Fruit fly (Drosophila melanogaster): Measurements from ENCODE around the gene CG14537.

Gene CG14537

dm6 chr2L:7833238-7833637, 7.0 kb upstream of the CG14537 start:
- no peak for TF ChIP-seq Clk (GFP tag; optimal IDR thresholded peaks at IDR 0.05)
- peak; percentile 1 for TF ChIP-seq Hr96 (GFP tag; optimal IDR thresholded peaks at IDR 0.05)

dm6 chr2L:7833650-7834049, 6.6 kb upstream of the CG14537 start:
- no peak for TF ChIP-seq tj (GFP tag; optimal IDR thresholded peaks at IDR 0.05)
- no peak for TF ChIP-seq cic (GFP tag; optimal IDR thresholded peaks at IDR 0.05)
- no peak for TF ChIP-seq pad (GFP tag; optimal IDR thresholded peaks at IDR 0.05)
- TF ChIP-seq CG7045 (GFP tag; optimal IDR thresholded peaks at IDR 0.05), result no peak
- no peak for TF ChIP-seq Crg-1 (GFP tag; optimal IDR thresholded peaks at IDR 0.05)
- TF ChIP-seq Hr96 (GFP tag; optimal IDR thresholded peaks at IDR 0.05), result no peak
- no peak for TF ChIP-seq ovo (GFP tag; optimal IDR thresholded peaks at IDR 0.05)
- no peak for TF ChIP-seq CG5204 (GFP tag; optimal IDR thresholded peaks at IDR 0.05)
- TF ChIP-seq kay (GFP tag; ENCODE audit: borderline replicate concordance), result no peak
- TF ChIP-seq Clk (GFP tag; optimal IDR thresholded peaks at IDR 0.05), result no peak
- no peak for TF ChIP-seq toe (GFP tag; optimal IDR thresholded peaks at IDR 0.05)
- no peak for TF ChIP-seq CG7101 (tag; optimal IDR thresholded peaks at IDR 0.05)
- no peak for TF ChIP-seq CG1620 (GFP tag; optimal IDR thresholded peaks at IDR 0.05)

DNA sequence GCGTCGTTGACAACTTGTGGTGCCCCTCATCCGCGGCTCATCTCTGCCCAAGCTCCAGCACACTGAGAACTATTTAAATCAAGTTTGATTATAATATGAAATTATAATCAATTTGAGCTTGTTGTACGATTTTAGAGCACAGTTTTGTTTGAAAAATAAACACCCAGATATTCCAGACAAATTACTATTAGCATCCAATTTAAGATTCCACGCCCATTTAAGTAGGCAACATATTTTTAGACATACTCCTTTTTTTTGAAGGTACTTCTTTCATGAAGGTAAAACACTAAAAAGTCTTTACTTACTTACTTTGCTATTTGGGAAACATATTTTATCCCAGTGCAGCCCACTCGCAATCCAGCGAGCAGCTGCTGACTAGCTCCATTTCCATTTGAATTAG, 2.2 kb upstream of the CG14537 start:
- no peak for TF ChIP-seq CG11617 (GFP tag; optimal IDR thresholded peaks at IDR 0.05)
- no peak for TF ChIP-seq ovo (GFP tag; optimal IDR thresholded peaks at IDR 0.05)
- TF ChIP-seq Crg-1 (GFP tag; optimal IDR thresholded peaks at IDR 0.05), result no peak
- TF ChIP-seq kay (GFP tag; ENCODE audit: borderline replicate concordance), result no peak
- TF ChIP-seq Hr96 (GFP tag; optimal IDR thresholded peaks at IDR 0.05), result no peak
- no peak for TF ChIP-seq pad (GFP tag; optimal IDR thresholded peaks at IDR 0.05)
- TF ChIP-seq CG7101 (tag; optimal IDR thresholded peaks at IDR 0.05), result no peak
- no peak for TF ChIP-seq CG1620 (GFP tag; optimal IDR thresholded peaks at IDR 0.05)
- no peak for TF ChIP-seq toe (GFP tag; optimal IDR thresholded peaks at IDR 0.05)
- no peak for TF ChIP-seq CG14711 (tag; optimal IDR thresholded peaks at IDR 0.05)

DNA sequence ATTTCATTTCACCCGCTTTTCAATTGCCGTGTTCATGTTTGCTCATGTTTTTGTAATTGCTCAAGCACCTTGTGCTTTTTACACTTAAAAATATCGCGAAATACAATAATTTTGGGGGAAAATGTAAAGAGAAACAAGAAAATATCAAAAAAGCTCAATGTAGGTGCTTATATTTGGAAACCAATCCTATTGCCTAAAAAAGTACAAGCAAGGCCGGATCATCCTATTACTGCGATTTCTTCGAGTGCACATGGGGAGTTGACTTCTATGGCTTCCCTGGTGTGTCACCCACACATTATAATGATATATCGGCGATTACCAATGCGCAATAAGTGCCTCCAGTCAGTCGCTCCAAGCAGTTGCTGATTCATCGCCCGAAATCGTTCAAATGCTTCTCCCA, 992 bp downstream of the CG14537 start:
- TF ChIP-seq cnc (optimal IDR thresholded peaks at IDR 0.05) (no peak), CG1620 (GFP tag; optimal IDR thresholded peaks at IDR 0.05) (no peak), CG11617 (GFP tag; optimal IDR thresholded peaks at IDR 0.05) (no peak), Hr96 (GFP tag; optimal IDR thresholded peaks at IDR 0.05) (no peak), CG12768 (GFP tag; optimal IDR thresholded peaks at IDR 0.05) (no peak), CG5204 (GFP tag; optimal IDR thresholded peaks at IDR 0.05) (no peak), pad (GFP tag; optimal IDR thresholded peaks at IDR 0.05) (no peak), Crg-1 (GFP tag; optimal IDR thresholded peaks at IDR 0.05) (no peak), cic (GFP tag; optimal IDR thresholded peaks at IDR 0.05) (no peak), ovo (GFP tag; optimal IDR thresholded peaks at IDR 0.05) (no peak), kay (GFP tag; ENCODE audit: borderline replicate concordance) (no peak), CG7101 (tag; optimal IDR thresholded peaks at IDR 0.05) (no peak), CG7045 (GFP tag; optimal IDR thresholded peaks at IDR 0.05) (no peak), CG33017 (tag; optimal IDR thresholded peaks at IDR 0.05) (no peak), tj (GFP tag; optimal IDR thresholded peaks at IDR 0.05) (no peak), Mnt (GFP tag; optimal IDR thresholded peaks at IDR 0.05) (no peak)

DNA sequence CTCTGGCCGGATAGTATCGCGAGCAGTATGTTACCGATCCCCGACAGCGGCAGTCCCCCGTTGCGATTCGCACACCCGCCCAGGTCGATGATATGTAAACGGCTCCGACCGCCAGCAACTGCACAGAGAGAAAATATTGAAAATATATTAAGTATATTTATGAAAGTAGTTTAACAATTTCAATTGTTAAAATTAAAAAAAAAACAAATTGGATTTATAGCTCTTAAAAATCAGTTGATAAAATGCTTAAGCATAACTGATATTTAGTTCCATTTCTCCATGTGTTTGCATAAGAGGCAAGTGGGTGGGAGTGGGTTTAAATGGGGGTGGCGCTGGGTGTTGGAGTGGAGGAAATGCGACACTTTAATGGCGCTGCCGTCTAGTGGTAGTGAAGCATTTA, 9.2 kb downstream of the CG14537 start:
- no peak for TF ChIP-seq CG5204 (GFP tag; optimal IDR thresholded peaks at IDR 0.05)
- no peak for TF ChIP-seq pad (GFP tag; optimal IDR thresholded peaks at IDR 0.05)
- TF ChIP-seq CG7045 (GFP tag; optimal IDR thresholded peaks at IDR 0.05), result no peak
- TF ChIP-seq bab1 (GFP tag; optimal IDR thresholded peaks at IDR 0.05), result no peak
- no peak for TF ChIP-seq kay (GFP tag; ENCODE audit: borderline replicate concordance)
- TF ChIP-seq Crg-1 (GFP tag; optimal IDR thresholded peaks at IDR 0.05), result no peak
- TF ChIP-seq CG12768 (GFP tag; optimal IDR thresholded peaks at IDR 0.05), result no peak
- no peak for TF ChIP-seq toe (GFP tag; optimal IDR thresholded peaks at IDR 0.05)
- no peak for TF ChIP-seq CG33017 (tag; optimal IDR thresholded peaks at IDR 0.05)
- no peak for TF ChIP-seq ovo (GFP tag; optimal IDR thresholded peaks at IDR 0.05)
- TF ChIP-seq Mnt (GFP tag; optimal IDR thresholded peaks at IDR 0.05), result no peak
- no peak for TF ChIP-seq CG11617 (GFP tag; optimal IDR thresholded peaks at IDR 0.05)
- TF ChIP-seq Hr96 (GFP tag; optimal IDR thresholded peaks at IDR 0.05), result no peak
- no peak for TF ChIP-seq CG7101 (tag; optimal IDR thresholded peaks at IDR 0.05)
- no peak for TF ChIP-seq CG1620 (GFP tag; optimal IDR thresholded peaks at IDR 0.05)
- TF ChIP-seq Clk (GFP tag; optimal IDR thresholded peaks at IDR 0.05), result no peak

DNA sequence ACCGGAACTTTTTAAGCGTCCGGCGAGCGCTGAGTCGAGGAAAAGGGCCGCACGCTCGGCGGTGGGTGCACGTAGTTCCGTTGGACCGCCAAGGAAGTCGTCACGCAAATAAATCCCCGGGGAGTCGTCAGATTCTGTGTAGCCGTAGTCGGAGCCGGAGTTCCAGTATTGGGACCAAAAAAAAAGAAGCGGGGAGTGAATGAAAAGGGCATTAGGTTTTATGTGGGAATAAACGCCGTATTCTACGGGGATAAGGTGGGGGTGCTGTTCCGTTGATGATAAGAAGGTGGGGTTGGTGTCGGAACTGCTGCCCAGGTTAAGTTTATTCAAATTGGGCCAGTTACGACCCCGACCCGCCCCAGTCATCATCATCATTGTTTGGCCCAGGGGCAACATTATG, 10.2 kb downstream of the CG14537 start:
- TF ChIP-seq Crg-1 (GFP tag; optimal IDR thresholded peaks at IDR 0.05), result no peak
- TF ChIP-seq Clk (GFP tag; optimal IDR thresholded peaks at IDR 0.05), result no peak
- no peak for TF ChIP-seq CG14711 (tag; optimal IDR thresholded peaks at IDR 0.05)
- TF ChIP-seq CG11617 (GFP tag; optimal IDR thresholded peaks at IDR 0.05), result no peak
- TF ChIP-seq CG5204 (GFP tag; optimal IDR thresholded peaks at IDR 0.05), result no peak
- TF ChIP-seq CG7045 (GFP tag; optimal IDR thresholded peaks at IDR 0.05), result no peak
- TF ChIP-seq cnc (optimal IDR thresholded peaks at IDR 0.05), result no peak

DNA sequence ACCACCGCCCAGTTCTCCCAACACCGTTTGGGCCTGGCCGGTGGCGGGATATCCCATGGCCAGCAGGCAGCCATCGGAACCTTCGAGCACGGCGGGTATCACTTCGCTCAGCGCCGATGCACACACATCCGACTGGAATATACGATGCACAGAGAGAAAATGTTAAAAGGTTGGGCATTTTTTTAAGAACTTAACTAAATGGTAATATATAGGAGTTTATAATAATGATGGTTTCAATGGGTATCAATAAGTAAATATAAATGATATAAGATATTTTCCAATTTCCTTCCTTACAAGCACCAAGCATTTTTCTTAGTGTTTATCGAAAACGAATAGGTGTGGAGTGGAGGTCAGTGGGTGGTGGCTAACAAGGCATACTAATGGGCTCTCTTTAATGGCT, 11.4 kb downstream of the CG14537 start:
- no peak for TF ChIP-seq CG12768 (GFP tag; optimal IDR thresholded peaks at IDR 0.05)
- no peak for TF ChIP-seq Hr96 (GFP tag; optimal IDR thresholded peaks at IDR 0.05)
- no peak for TF ChIP-seq CG11617 (GFP tag; optimal IDR thresholded peaks at IDR 0.05)
- TF ChIP-seq CG7101 (tag; optimal IDR thresholded peaks at IDR 0.05), result no peak
- no peak for TF ChIP-seq CG7045 (GFP tag; optimal IDR thresholded peaks at IDR 0.05)
- TF ChIP-seq CG14711 (tag; optimal IDR thresholded peaks at IDR 0.05), result no peak
- TF ChIP-seq tj (GFP tag; optimal IDR thresholded peaks at IDR 0.05), result no peak

Data from whole organism, adult.